Fruit fly (Drosophila melanogaster): ENCODE data around the gene Herp.

Herp gene

dm6 chr2L:7811249-7812002, 11.6 kb upstream of the Herp start, which contains the start of gene LanB1:
Gene LanB1, plus strand, starts transcription at chr2L:7811438.
- no peak for TF ChIP-seq CG17801 (GFP tag; optimal IDR thresholded peaks at IDR 0.05; ENCODE audit: partially characterized antibody)

dm6 chr2L:7810519-7810918, 10.7 kb upstream of the Herp start, which contains the start of gene Cdc14:
Gene Cdc14, minus strand, starts transcription at chr2L:7810703.
- TF ChIP-seq CG17801 (GFP tag; optimal IDR thresholded peaks at IDR 0.05; ENCODE audit: partially characterized antibody): peak; percentile 59

- TF ChIP-seq CG17801 (GFP tag; optimal IDR thresholded peaks at IDR 0.05; ENCODE audit: partially characterized antibody): no peak
These were observed 9.8 kb upstream of the Herp start for dm6 chr2L:7809699-7810088.

dm6 chr2L:7808886-7809698, 9.2 kb upstream of the Herp start:
- no peak for TF ChIP-seq CG17801 (GFP tag; optimal IDR thresholded peaks at IDR 0.05; ENCODE audit: partially characterized antibody)

dm6 chr2L:7807563-7807962, 7.7 kb upstream of the Herp start:
- no peak for TF ChIP-seq CG17801 (GFP tag; optimal IDR thresholded peaks at IDR 0.05; ENCODE audit: partially characterized antibody)

dm6 chr2L:7795859-7796258, 4.0 kb downstream of the Herp start, which contains the start of gene LKRSDH:
Gene LKRSDH, minus strand, starts transcription at chr2L:7795959.
- TF ChIP-seq CG17801 (GFP tag; optimal IDR thresholded peaks at IDR 0.05; ENCODE audit: partially characterized antibody): no peak

- TF ChIP-seq CG17801 (GFP tag; optimal IDR thresholded peaks at IDR 0.05; ENCODE audit: partially characterized antibody): peak; percentile 1
These were observed 5.0 kb downstream of the Herp start for dm6 chr2L:7794689-7795475.

dm6 chr2L:7791356-7791738, 8.5 kb downstream of the Herp start:
- no peak for TF ChIP-seq CG17801 (GFP tag; optimal IDR thresholded peaks at IDR 0.05; ENCODE audit: partially characterized antibody)

dm6 chr2L:7790448-7791355, 9.2 kb downstream of the Herp start, which contains the start of gene CG7149:
Gene CG7149, minus strand, starts transcription at chr2L:7790557.
- peak; percentile 38 for TF ChIP-seq CG17801 (GFP tag; optimal IDR thresholded peaks at IDR 0.05; ENCODE audit: partially characterized antibody)

dm6 chr2L:7790081-7790447, 9.8 kb downstream of the Herp start:
- no peak for TF ChIP-seq CG17801 (GFP tag; optimal IDR thresholded peaks at IDR 0.05; ENCODE audit: partially characterized antibody)

- no peak for TF ChIP-seq CG17801 (GFP tag; optimal IDR thresholded peaks at IDR 0.05; ENCODE audit: partially characterized antibody)
These were observed 10.8 kb downstream of the Herp start for dm6 chr2L:7788952-7789466.

dm6 chr2L:7782788-7783401, 17.0 kb downstream of the Herp start, which contains the start of gene Brd7-9:
Gene Brd7-9, plus strand, starts transcription at chr2L:7782865.
- peak; percentile 22 for TF ChIP-seq CG17801 (GFP tag; optimal IDR thresholded peaks at IDR 0.05; ENCODE audit: partially characterized antibody)

dm6 chr2L:7781165-7781564, 18.7 kb downstream of the Herp start, which contains the start of gene CG7164:
Gene CG7164, plus strand, starts transcription at chr2L:7781465.
- no peak for TF ChIP-seq CG17801 (GFP tag; optimal IDR thresholded peaks at IDR 0.05; ENCODE audit: partially characterized antibody)

Measured in ovary, adult (tissue).